Worm (Caenorhabditis elegans) whole organism, late embryonic: ENCODE data around the gene Y49F6C.8.

Experiments used
- C38D4.7 ChIP-seq: fragments of 200-800 bp; sonication (Bioruptor generic); optimal IDR thresholded peaks from 2 replicates; lab custom pipeline; 2018; ENCODE audit warnings: mild to moderate bottlenecking, missing genetic modification characterization, moderate library complexity, missing compliant biosample characterization
- ceh-14 ChIP-seq: sonication (generic microtip); optimal IDR thresholded peaks from 2 replicates; lab custom pipeline; 2016; ENCODE audit warnings: missing genotype, missing genetic modification characterization, missing compliant biosample characterization
- ceh-18 ChIP-seq: sonication (generic microtip); optimal IDR thresholded peaks from 2 replicates; lab custom pipeline; 2016; ENCODE audit warnings: missing genetic modification characterization, missing compliant biosample characterization
- ceh-22 ChIP-seq: sonication (generic microtip); optimal IDR thresholded peaks from 2 replicates; lab custom pipeline; 2017; ENCODE audit warnings: missing biosample characterization, missing genetic modification characterization
- ceh-30 ChIP-seq: fragments of 150-350 bp; optimal IDR thresholded peaks from 2 replicates; lab custom pipeline; 2014; ENCODE audit warnings: missing biosample characterization, missing genetic modification characterization
- ceh-34 ChIP-seq: sonication (generic microtip); optimal IDR thresholded peaks from 2 replicates; lab custom pipeline; 2016; ENCODE audit warnings: mild to moderate bottlenecking, missing genetic modification characterization, missing compliant biosample characterization
- ceh-48 ChIP-seq: sonication (generic microtip); optimal IDR thresholded peaks from 2 replicates; lab custom pipeline; 2016; ENCODE audit warnings: missing genetic modification characterization, inconsistent platforms, missing compliant biosample characterization
- ceh-6 ChIP-seq: fragments of 200-800 bp; sonication (Bioruptor generic); optimal IDR thresholded peaks from 2 replicates; lab custom pipeline; 2018; ENCODE audit warnings: mild to moderate bottlenecking, missing genetic modification characterization, missing compliant biosample characterization
- ceh-9 ChIP-seq: sonication (generic microtip); optimal IDR thresholded peaks from 2 replicates; lab custom pipeline; 2016; ENCODE audit warnings: mild to moderate bottlenecking, missing genetic modification characterization, inconsistent platforms, missing compliant biosample characterization
- che-1 ChIP-seq: sonication (generic microtip); optimal IDR thresholded peaks from 2 replicates; lab custom pipeline; 2016; ENCODE audit warnings: mild to moderate bottlenecking, missing genetic modification characterization, missing compliant biosample characterization
- dmd-4 ChIP-seq: sonication (generic microtip); optimal IDR thresholded peaks from 2 replicates; lab custom pipeline; 2016; ENCODE audit warnings: borderline replicate concordance, missing genetic modification characterization, missing compliant biosample characterization
- dve-1 ChIP-seq: sonication (generic microtip); optimal IDR thresholded peaks from 2 replicates; lab custom pipeline; 2017; ENCODE audit warnings: antibody characterized with exemption, mild to moderate bottlenecking, missing genetic modification characterization, missing compliant biosample characterization
- elt-2 ChIP-seq: sonication (generic microtip); optimal IDR thresholded peaks from 2 replicates; lab custom pipeline; 2016; ENCODE audit warnings: missing genetic modification reagents, missing genetic modification characterization, missing compliant biosample characterization
- elt-4 ChIP-seq: sonication (generic microtip); optimal IDR thresholded peaks from 2 replicates; lab custom pipeline; 2016; ENCODE audit warnings: missing genetic modification characterization, missing compliant biosample characterization
- ets-4 ChIP-seq: sonication (generic microtip); optimal IDR thresholded peaks from 2 replicates; lab custom pipeline; 2016; ENCODE audit warnings: missing genetic modification characterization, missing compliant biosample characterization
- eyg-1 ChIP-seq: sonication (generic microtip); optimal IDR thresholded peaks from 2 replicates; lab custom pipeline; 2016; ENCODE audit warnings: missing genotype, missing genetic modification characterization, missing compliant biosample characterization
- fax-1 ChIP-seq: sonication (generic microtip); optimal IDR thresholded peaks from 2 replicates; lab custom pipeline; 2016; ENCODE audit warnings: missing genotype, missing genetic modification characterization, missing compliant biosample characterization
- fkh-6 ChIP-seq: sonication (generic microtip); optimal IDR thresholded peaks from 2 replicates; lab custom pipeline; 2016; ENCODE audit warnings: missing genetic modification characterization, missing compliant biosample characterization
- gmeb-2 ChIP-seq: sonication (generic microtip); optimal IDR thresholded peaks from 2 replicates; lab custom pipeline; 2016; ENCODE audit warnings: missing genetic modification characterization, inconsistent platforms, missing compliant biosample characterization
- hlh-15 ChIP-seq: sonication (generic microtip); optimal IDR thresholded peaks from 2 replicates; lab custom pipeline; 2016; ENCODE audit warnings: missing genetic modification characterization, missing compliant biosample characterization
- hlh-6 ChIP-seq: sonication (generic microtip); optimal IDR thresholded peaks from 2 replicates; lab custom pipeline; 2016; ENCODE audit warnings: missing genotype, missing genetic modification characterization, missing compliant biosample characterization
- lin-11 ChIP-seq: fragments of 200-800 bp; sonication (Bioruptor generic); optimal IDR thresholded peaks from 2 replicates; lab custom pipeline; 2018; ENCODE audit warnings: mild to moderate bottlenecking, missing genetic modification characterization, missing compliant biosample characterization
- madf-2 ChIP-seq: sonication (generic microtip); optimal IDR thresholded peaks from 2 replicates; lab custom pipeline; 2017; ENCODE audit warnings: missing genetic modification characterization, missing compliant biosample characterization
- nfya-1 ChIP-seq: sonication (generic microtip); optimal IDR thresholded peaks from 2 replicates; lab custom pipeline; 2017; ENCODE audit warnings: missing genetic modification characterization, mild to moderate bottlenecking, missing compliant biosample characterization, antibody characterized with exemption, moderate library complexity
- nhr-232 ChIP-seq: sonication (generic microtip); optimal IDR thresholded peaks from 2 replicates; lab custom pipeline; 2016; ENCODE audit warnings: missing genetic modification characterization, missing compliant biosample characterization
- odd-2 ChIP-seq: sonication (generic microtip); optimal IDR thresholded peaks from 2 replicates; lab custom pipeline; 2017; ENCODE audit warnings: antibody characterized with exemption, mild to moderate bottlenecking, missing genetic modification characterization, missing compliant biosample characterization
- pat-9 ChIP-seq: fragments of 200-800 bp; sonication (Bioruptor generic); optimal IDR thresholded peaks from 2 replicates; lab custom pipeline; 2018; ENCODE audit warnings: mild to moderate bottlenecking, missing genetic modification characterization, moderate library complexity, missing compliant biosample characterization
- pha-2 ChIP-seq: sonication (generic microtip); optimal IDR thresholded peaks from 2 replicates; lab custom pipeline; 2017; ENCODE audit warnings: mild to moderate bottlenecking, missing genetic modification characterization, missing compliant biosample characterization
- pha-4 ChIP-seq: fragments of 150-350 bp; optimal IDR thresholded peaks from 2 replicates; lab custom pipeline; 2018; ENCODE audit warnings: missing biosample characterization, missing genetic modification reagents, missing genetic modification characterization
- pqm-1 ChIP-seq: sonication (generic microtip); optimal IDR thresholded peaks from 2 replicates; lab custom pipeline; 2016; ENCODE audit warnings: missing genetic modification characterization, missing compliant biosample characterization
- pros-1 ChIP-seq: fragments of 150-350 bp; optimal IDR thresholded peaks from 2 replicates; lab custom pipeline; 2014; ENCODE audit warnings: missing biosample characterization, missing genetic modification reagents, missing genetic modification characterization
- ref-2 ChIP-seq: sonication (generic microtip); optimal IDR thresholded peaks from 2 replicates; lab custom pipeline; 2016; ENCODE audit warnings: missing genetic modification characterization, missing compliant biosample characterization
- rnt-1 ChIP-seq: sonication (generic microtip); optimal IDR thresholded peaks from 2 replicates; lab custom pipeline; 2016; ENCODE audit warnings: missing genetic modification characterization, missing compliant biosample characterization
- syd-9 ChIP-seq: sonication (generic microtip); optimal IDR thresholded peaks from 2 replicates; lab custom pipeline; 2016; ENCODE audit warnings: mild to moderate bottlenecking, missing genetic modification characterization, moderate library complexity, missing compliant biosample characterization
- tbx-7 ChIP-seq: sonication (generic microtip); optimal IDR thresholded peaks from 2 replicates; lab custom pipeline; 2016; ENCODE audit warnings: missing genotype, missing genetic modification characterization, missing compliant biosample characterization
- unc-42 ChIP-seq: sonication (generic microtip); optimal IDR thresholded peaks from 2 replicates; lab custom pipeline; 2016; ENCODE audit warnings: missing genotype, missing genetic modification characterization, missing compliant biosample characterization
- unc-55 ChIP-seq: sonication (generic microtip); optimal IDR thresholded peaks from 2 replicates; lab custom pipeline; 2017; ENCODE audit warnings: missing biosample characterization, missing genetic modification reagents, missing genetic modification characterization
- zip-5 ChIP-seq: sonication (generic microtip); optimal IDR thresholded peaks from 2 replicates; lab custom pipeline; 2016; ENCODE audit warnings: missing genetic modification characterization, missing compliant biosample characterization

Y49F6C.8 gene

ce11 chrII:3383116-3383515, 13.2 kb upstream of the Y49F6C.8 start:
- TF ChIP-seq ceh-48 (tag; lab: Kevin White, UChicago) (no peak), odd-2 (no peak)
- TF ChIP-seq, all 69 proteins: peak for 0

ce11 chrII:3381510-3381909, 11.6 kb upstream of the Y49F6C.8 start, which contains the start of gene T06D4.1:
TSS of gene T06D4.1 (plus strand) at chrII:3381830.
- TF ChIP-seq rnt-1 (tag; lab: Kevin White, UChicago) = no peak
- no peak for TF ChIP-seq gmeb-2 (tag; lab: Kevin White, UChicago)
- no peak for TF ChIP-seq nfya-1 (tag; lab: Kevin White, UChicago)
- TF ChIP-seq pat-9 (tag; lab: Kevin White, UChicago) = no peak
- no peak for TF ChIP-seq tbx-7 (tag; lab: Kevin White, UChicago)

ce11 chrII:3378275-3378674, 8.4 kb upstream of the Y49F6C.8 start, which contains the start of gene Y49F6C.2:
TSS of gene Y49F6C.2 (plus strand) at chrII:3378575.
- TF ChIP-seq che-1 (tag; lab: Kevin White, UChicago) = no peak
- TF ChIP-seq unc-42 (tag; lab: Kevin White, UChicago) = no peak
- TF ChIP-seq hlh-15 = no peak

- TF ChIP-seq ceh-30 = no peak
- no peak for TF ChIP-seq ref-2 (tag; lab: Kevin White, UChicago)
- no peak for TF ChIP-seq unc-42 (tag; lab: Kevin White, UChicago)
- TF ChIP-seq pros-1 (tag; lab: Kevin White, UChicago) = no peak
- TF ChIP-seq che-1 (tag; lab: Kevin White, UChicago) = no peak
- TF ChIP-seq ets-4 (tag; lab: Kevin White, UChicago) = no peak
- no peak for TF ChIP-seq elt-2 (tag; lab: Kevin White, UChicago)
- TF ChIP-seq C38D4.7 (GFP tag; lab: Kevin White, UChicago) = no peak
- TF ChIP-seq ceh-22 (tag; lab: Kevin White, UChicago) = no peak
- no peak for TF ChIP-seq ceh-14 (tag; lab: Kevin White, UChicago)
These were observed 6.9 kb upstream of the Y49F6C.8 start, which contains the start of gene bath-9 for ce11 chrII:3376789-3377188. TSS of gene bath-9 (plus strand) at chrII:3377089.

ce11 chrII:3375302-3375701, 5.4 kb upstream of the Y49F6C.8 start:
- no peak for TF ChIP-seq elt-4 (tag; lab: Kevin White, UChicago)
- no peak for TF ChIP-seq pat-9 (tag; lab: Kevin White, UChicago)
- TF ChIP-seq elt-2 (tag; lab: Kevin White, UChicago) = no peak
- TF ChIP-seq eyg-1 (tag; lab: Kevin White, UChicago) = no peak
- TF ChIP-seq ceh-6 (GFP tag; lab: Kevin White, UChicago) = no peak
- no peak for TF ChIP-seq dve-1 (tag; lab: Kevin White, UChicago)
- TF ChIP-seq hlh-6 (tag; lab: Kevin White, UChicago) = no peak
- no peak for TF ChIP-seq syd-9 (tag; lab: Kevin White, UChicago)
- TF ChIP-seq ceh-18 (tag; lab: Kevin White, UChicago) = no peak

ce11 chrII:3374779-3375178, 4.9 kb upstream of the Y49F6C.8 start, which contains the start of gene bath-10:
TSS of gene bath-10 (plus strand) at chrII:3375079.
- TF ChIP-seq dmd-4 (no peak), nhr-232 (no peak), elt-2 (tag; lab: Kevin White, UChicago) (no peak), ceh-9 (no peak), zip-5 (no peak), pqm-1 (tag; lab: Kevin White, UChicago) (no peak), lin-11 (tag; lab: Kevin White, UChicago) (no peak), unc-55 (no peak), madf-2 (no peak), pha-2 (tag; lab: Kevin White, UChicago) (no peak), C38D4.7 (GFP tag; lab: Kevin White, UChicago) (no peak), nfya-1 (tag; lab: Kevin White, UChicago) (no peak), ceh-30 (no peak), fkh-6 (tag; lab: Kevin White, UChicago) (no peak), gmeb-2 (tag; lab: Kevin White, UChicago) (no peak), fax-1 (no peak), pha-4 (tag; lab: Kevin White, UChicago) (no peak), ceh-34 (tag; lab: Kevin White, UChicago) (no peak)
